Fruit fly (Drosophila melanogaster) whole organism, adult: ENCODE data around the gene Ltn1.

Experiments
- CG11617 ChIP-seq: fragments of 200-800 bp; sonication (Bioruptor generic); optimal IDR thresholded peaks from 2 replicates; lab custom pipeline; 2017; ENCODE audit warnings: mild to moderate bottlenecking, missing biosample characterization, missing genetic modification reagents, missing genetic modification characterization
- CG33017 ChIP-seq: fragments of 200-800 bp; sonication (Bioruptor generic); optimal IDR thresholded peaks from 2 replicates; lab custom pipeline; 2018; ENCODE audit warnings: missing biosample characterization, mild to moderate bottlenecking, missing genetic modification characterization, moderate library complexity
- CG7101 ChIP-seq: fragments of 200-800 bp; sonication (Bioruptor generic); optimal IDR thresholded peaks from 2 replicates; lab custom pipeline; 2018; ENCODE audit warnings: missing biosample characterization, mild to moderate bottlenecking, missing genetic modification characterization, moderate library complexity
- cic ChIP-seq: fragments of 200-800 bp; sonication (Bioruptor generic); optimal IDR thresholded peaks from 2 replicates; lab custom pipeline; 2017; ENCODE audit warnings: missing biosample characterization, mild to moderate bottlenecking, missing genetic modification characterization, moderate library complexity
- cnc ChIP-seq, 2 experiments: fragments of >200 bp; optimal IDR thresholded peaks; 2 replicates each; lab custom pipeline; 2017
- kay ChIP-seq: fragments of 200-800 bp; sonication (Bioruptor generic); peaks from one replicate; lab custom pipeline; 2016; ENCODE audit warnings: missing biosample characterization, missing genetic modification characterization, borderline replicate concordance
- pad ChIP-seq: fragments of 200-800 bp; sonication (Bioruptor generic); optimal IDR thresholded peaks from 3 replicates; lab custom pipeline; 2017; ENCODE audit warnings: missing biosample characterization, missing genetic modification characterization, mild to moderate bottlenecking, moderate library complexity, missing genetic modification reagents

dm6 chr3L:19598369-19599148 lies 46.5 kb upstream of the Ltn1 start, which contains the start of the genes ash1 and Taf6:
- TF ChIP-seq cic (GFP tag; lab: Kevin White, UChicago) = no peak
- TF ChIP-seq cnc (optimal IDR thresholded peaks at IDR 0.05; lab: Kevin White, UChicago) = no peak
- no peak for TF ChIP-seq kay (GFP tag; lab: Kevin White, UChicago)
- TF ChIP-seq CG11617 (GFP tag; lab: Kevin White, UChicago) = peak; percentile 1
- TF ChIP-seq pad (GFP tag; lab: Kevin White, UChicago) = no peak
- no peak for TF ChIP-seq CG7101 (tag; lab: Kevin White, UChicago)
- no peak for TF ChIP-seq CG33017
